Fruit fly (Drosophila melanogaster): Measurements from ENCODE around the gene by.
A peak's percentile ranks its signal among the peaks of the same experiment; 100 is the strongest.

The by gene

dm6 chr3R:9577382-9578137, 44.7 kb upstream of the by start, which contains the start of the genes Kap-alpha3 and Son (continued):
- TF ChIP-seq CG13123 (GFP tag; optimal IDR thresholded peaks at IDR 0.05) = peak; percentile 100
- TF ChIP-seq Hand (GFP tag; optimal IDR thresholded peaks at IDR 0.05) = peak; percentile 82
- peak; percentile 89 for TF ChIP-seq CG13287 (GFP tag; IDR thresholded peaks at IDR 0.05; ENCODE audit: partially characterized antibody)
- TF ChIP-seq CG43689 (GFP tag; IDR thresholded peaks at IDR 0.05) = peak; percentile 70
- peak; percentile 88 for TF ChIP-seq lmd (GFP tag; IDR thresholded peaks at IDR 0.05)
- peak; percentile 93 for TF ChIP-seq CG8089 (GFP tag; optimal IDR thresholded peaks at IDR 0.05)
- peak; percentile 89 for TF ChIP-seq CG32532 (GFP tag; IDR thresholded peaks at IDR 0.05)
- peak; percentile 85 for TF ChIP-seq CG1024 (GFP tag; IDR thresholded peaks at IDR 0.05)
- peak; percentile 29 for TF ChIP-seq corto (GFP tag; optimal IDR thresholded peaks at IDR 0.05)
- peak; percentile 80; the same call in 2 of the 3 replicates for TF ChIP-seq C15 (GFP tag; IDR thresholded peaks at IDR 0.05)
- no peak for TF ChIP-seq Hr39 (optimal IDR thresholded peaks at IDR 0.05)
- peak; percentile 67 for TF ChIP-seq CG11696 (GFP tag; IDR thresholded peaks at IDR 0.05)
- peak; percentile 93 for TF ChIP-seq CG4424 (GFP tag; optimal IDR thresholded peaks at IDR 0.05)
- TF ChIP-seq CG10209 (GFP tag; optimal IDR thresholded peaks at IDR 0.05) = peak; percentile 93
- peak; percentile 93 for TF ChIP-seq chn (GFP tag; optimal IDR thresholded peaks at IDR 0.05)
- TF ChIP-seq pnt (GFP tag; optimal IDR thresholded peaks at IDR 0.05) = peak; percentile 90
- peak; percentile 93 for TF ChIP-seq Lhr (GFP tag; optimal IDR thresholded peaks at IDR 0.05)
- TF ChIP-seq Fer1 (GFP tag; optimal IDR thresholded peaks at IDR 0.05) = peak; percentile 94
- peak; percentile 97 for TF ChIP-seq CG6765 (GFP tag; optimal IDR thresholded peaks at IDR 0.05)
- peak; percentile 92 for TF ChIP-seq sqz (GFP tag; optimal IDR thresholded peaks at IDR 0.05)
- peak; percentile 84 for TF ChIP-seq Oli (tag; optimal IDR thresholded peaks at IDR 0.05)
- peak; percentile 97 for TF ChIP-seq CG4328 (GFP tag; optimal IDR thresholded peaks at IDR 0.05)
- peak; percentile 80 for TF ChIP-seq CG5180 (GFP tag; optimal IDR thresholded peaks at IDR 0.05)
- peak; percentile 82 for TF ChIP-seq Spps (tag; optimal IDR thresholded peaks at IDR 0.05)
- peak; percentile 83 for TF ChIP-seq CG6689 (GFP tag; IDR thresholded peaks at IDR 0.05)
- TF ChIP-seq CG15269 (tag; optimal IDR thresholded peaks at IDR 0.05) = peak; percentile 89
- peak; percentile 93 for TF ChIP-seq sob (GFP tag; IDR thresholded peaks at IDR 0.05)
- TF ChIP-seq psq (GFP tag; optimal IDR thresholded peaks at IDR 0.05) = peak; percentile 79
- TF ChIP-seq mld (GFP tag; IDR thresholded peaks at IDR 0.05; ENCODE audit: partially characterized antibody) = peak; percentile 57; the same call in 1 of the 3 replicates
- peak; percentile 74 for TF ChIP-seq B-H1 (GFP tag; IDR thresholded peaks at IDR 0.05)
- peak; percentile 84 for TF ChIP-seq ase (GFP tag; IDR thresholded peaks at IDR 0.05)
- TF ChIP-seq Dbx (GFP tag; IDR thresholded peaks at IDR 0.05) = peak; percentile 93
- peak; percentile 42 for TF ChIP-seq CG7745 (tag; optimal IDR thresholded peaks at IDR 0.05)

dm6 chr3R:9573812-9574587, 41.2 kb upstream of the by start, which contains the start of gene CG9399:
CG9399 (minus strand) TSS chr3R:9574211.
- TF ChIP-seq Xbp1 (GFP tag; optimal IDR thresholded peaks at IDR 0.05) (peak; percentile 99), Ets97D (GFP tag; optimal IDR thresholded peaks at IDR 0.05) (peak; percentile 94), CG34224 (GFP tag; IDR thresholded peaks at IDR 0.05; ENCODE audit: partially characterized antibody) (peak; percentile 51), sqz (GFP tag; optimal IDR thresholded peaks at IDR 0.05) (peak; percentile 93), peb (GFP tag; IDR thresholded peaks at IDR 0.05) (peak; percentile 95), CG2199 (GFP tag; IDR thresholded peaks at IDR 0.05) (peak; percentile 96), Atf3 (GFP tag; optimal IDR thresholded peaks at IDR 0.05) (peak; percentile 92), C15 (GFP tag; IDR thresholded peaks at IDR 0.05) (peak; percentile 96), CG2120 (GFP tag; optimal IDR thresholded peaks at IDR 0.05) (peak; percentile 97), CG33213 (GFP tag; optimal IDR thresholded peaks at IDR 0.05) (peak; percentile 90), crol (GFP tag; IDR thresholded peaks at IDR 0.05) (peak; percentile 77), CG11456 (GFP tag; IDR thresholded peaks at IDR 0.05) (peak; percentile 97), E2f2 (GFP tag; IDR thresholded peaks at IDR 0.05) (peak; percentile 83), Hr51 (GFP tag; optimal IDR thresholded peaks at IDR 0.05) (peak; percentile 96 to 98), CG8281 (tag; optimal IDR thresholded peaks at IDR 0.05) (peak; percentile 84), CG13123 (GFP tag; optimal IDR thresholded peaks at IDR 0.05) (peak; percentile 95), nerfin-1 (tag; optimal IDR thresholded peaks at IDR 0.05) (peak; percentile 92), Antp (GFP tag; optimal IDR thresholded peaks at IDR 0.05) (peak; percentile 91), en (GFP tag; optimal IDR thresholded peaks at IDR 0.05) (peak; percentile 69)
